Fruit fly (Drosophila melanogaster): ENCODE data around the gene CG11865.
A peak's percentile ranks its signal among the peaks of the same experiment; 100 is the strongest.

Gene CG11865

DNA sequence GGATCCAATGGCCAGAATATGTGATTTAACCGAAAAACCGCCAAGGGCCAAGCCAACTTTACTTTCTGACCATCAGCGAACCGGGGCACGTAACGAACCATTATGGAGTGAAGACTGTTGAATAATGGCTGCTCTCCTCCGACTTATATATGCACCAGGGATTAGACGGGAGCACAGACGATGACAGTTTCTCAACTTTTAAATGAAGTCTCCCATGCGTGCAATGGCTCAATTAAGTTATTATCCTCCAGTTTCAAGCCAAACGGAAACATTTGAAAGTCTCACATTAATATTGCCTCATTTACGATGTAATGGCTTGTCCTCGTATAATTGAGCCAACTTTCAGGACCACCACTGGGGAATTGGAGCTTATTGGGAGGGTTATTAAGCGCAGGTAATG is 6.7 kb downstream of the CG11865 start, which contains the start of gene Or35a:
Gene Or35a (minus strand): TSS at position 101 of the 400 bp plus-strand sequence.
- TF ChIP-seq CG3032 (tag; optimal IDR thresholded peaks at IDR 0.05), result no peak
- TF ChIP-seq Lpt (GFP tag; optimal IDR thresholded peaks at IDR 0.05), result no peak
- no peak for TF ChIP-seq topi (GFP tag; optimal IDR thresholded peaks at IDR 0.05)
- TF ChIP-seq net (GFP tag; optimal IDR thresholded peaks at IDR 0.05), result no peak
- no peak for TF ChIP-seq CG11294 (GFP tag; IDR thresholded peaks at IDR 0.05)
- TF ChIP-seq OdsH (GFP tag; optimal IDR thresholded peaks at IDR 0.05), result no peak
- TF ChIP-seq CG6854 (GFP tag; optimal IDR thresholded peaks at IDR 0.05), result no peak
- no peak for TF ChIP-seq CG1621 (tag; optimal IDR thresholded peaks at IDR 0.05)

DNA sequence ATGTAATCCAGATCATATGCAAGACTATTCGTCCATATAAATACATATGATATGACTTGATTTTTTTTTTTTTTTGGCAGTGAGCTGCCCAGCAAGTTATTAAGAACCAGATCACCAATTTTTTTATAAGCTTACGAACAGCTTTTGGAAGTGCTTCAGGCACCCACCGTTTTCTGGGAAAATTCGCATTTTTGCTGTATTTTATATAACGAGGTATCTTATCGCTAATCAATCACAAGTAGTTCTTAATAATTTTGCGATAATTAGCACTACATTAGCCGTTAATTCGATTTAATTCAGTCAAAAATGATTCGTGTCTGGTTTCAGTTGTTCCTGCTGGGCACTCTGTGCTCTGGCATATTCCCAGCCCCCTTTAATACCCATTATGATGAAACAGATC is 11.6 kb downstream of the CG11865 start, which contains the start of gene CG7631:
Gene CG7631 (plus strand): TSS at position 301 of the 400 bp plus-strand sequence.
- no peak for TF ChIP-seq CG34406 (GFP tag; optimal IDR thresholded peaks at IDR 0.05)
- no peak for TF ChIP-seq CG11294 (GFP tag; IDR thresholded peaks at IDR 0.05)
- TF ChIP-seq CG8319 (GFP tag; optimal IDR thresholded peaks at IDR 0.05), result no peak
- TF ChIP-seq Met (GFP tag; optimal IDR thresholded peaks at IDR 0.05), result no peak
- no peak for TF ChIP-seq CG10669 (GFP tag; optimal IDR thresholded peaks at IDR 0.05)
- no peak for TF ChIP-seq spab (GFP tag; optimal IDR thresholded peaks at IDR 0.05)
- TF ChIP-seq fd85E (GFP tag; optimal IDR thresholded peaks at IDR 0.05), result no peak
- no peak for TF ChIP-seq Sox14 (GFP tag; optimal IDR thresholded peaks at IDR 0.05)
- no peak for TF ChIP-seq pdm3 (GFP tag; optimal IDR thresholded peaks at IDR 0.05)
- TF ChIP-seq svp (GFP tag), result no peak
- TF ChIP-seq CG4318 (GFP tag; optimal IDR thresholded peaks at IDR 0.05), result no peak

DNA sequence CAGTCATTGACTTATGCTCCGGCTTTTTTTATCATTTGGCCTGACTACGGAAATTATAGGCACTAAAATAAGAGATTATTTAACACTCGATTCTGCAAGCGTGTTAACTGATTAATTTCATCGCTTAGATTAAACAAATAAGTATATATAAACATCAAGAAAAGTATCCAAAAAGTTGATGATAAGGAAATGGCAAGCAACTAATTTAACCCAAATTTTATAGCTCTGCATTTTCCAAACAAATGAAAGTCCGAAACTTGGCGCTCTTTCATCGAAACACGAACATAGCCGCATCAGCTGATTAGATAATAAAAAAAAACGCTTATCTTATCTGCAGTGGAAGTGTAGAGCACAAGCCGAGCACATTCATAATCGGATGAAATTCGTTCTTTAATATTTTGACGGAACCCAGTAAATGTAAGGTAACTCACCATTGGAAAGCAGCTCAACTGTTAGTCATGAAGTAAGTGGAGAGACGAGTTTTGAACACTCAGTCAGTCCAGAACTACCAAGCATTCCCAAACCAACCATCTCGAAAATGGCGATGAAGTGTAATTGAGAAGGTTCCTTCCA is 12.9 kb downstream of the CG11865 start, which contains the start of gene CG18480:
Gene CG18480 (plus strand): TSS at position 407 of the 573 bp plus-strand sequence.
- TF ChIP-seq Smox (GFP tag; optimal IDR thresholded peaks at IDR 0.05) (peak; percentile 54), lz (GFP tag; optimal IDR thresholded peaks at IDR 0.05) (peak; percentile 56), cyc (GFP tag; optimal IDR thresholded peaks at IDR 0.05) (peak; percentile 41), CG11294 (GFP tag; IDR thresholded peaks at IDR 0.05) (no peak), CG31627 (GFP tag; optimal IDR thresholded peaks at IDR 0.05) (peak; percentile 53), svp (GFP tag) (peak; percentile 68), Sox102F (GFP tag; optimal IDR thresholded peaks at IDR 0.05) (peak; percentile 30), topi (GFP tag; optimal IDR thresholded peaks at IDR 0.05) (peak; percentile 24), Sox14 (GFP tag; optimal IDR thresholded peaks at IDR 0.05) (peak; percentile 12), vri (GFP tag; optimal IDR thresholded peaks at IDR 0.05) (peak; percentile 87), CG6792 (GFP tag; optimal IDR thresholded peaks at IDR 0.05) (peak; percentile 21), Ets21C (GFP tag; optimal IDR thresholded peaks at IDR 0.05) (peak; percentile 44), Met (GFP tag; optimal IDR thresholded peaks at IDR 0.05) (peak; percentile 44), Hr39 (GFP tag; optimal IDR thresholded peaks at IDR 0.05) (peak; percentile 52), eg (GFP tag; IDR thresholded peaks at IDR 0.05) (0 out of 3 replicates have a peak, but pooled peaks have one; percentile 12), Eip78C (GFP tag) (peak; percentile 80), Hr38 (GFP tag; optimal IDR thresholded peaks at IDR 0.05) (no peak), achi (GFP tag; optimal IDR thresholded peaks at IDR 0.05) (no peak), CG8632 (GFP tag; optimal IDR thresholded peaks at IDR 0.05) (no peak)

DNA sequence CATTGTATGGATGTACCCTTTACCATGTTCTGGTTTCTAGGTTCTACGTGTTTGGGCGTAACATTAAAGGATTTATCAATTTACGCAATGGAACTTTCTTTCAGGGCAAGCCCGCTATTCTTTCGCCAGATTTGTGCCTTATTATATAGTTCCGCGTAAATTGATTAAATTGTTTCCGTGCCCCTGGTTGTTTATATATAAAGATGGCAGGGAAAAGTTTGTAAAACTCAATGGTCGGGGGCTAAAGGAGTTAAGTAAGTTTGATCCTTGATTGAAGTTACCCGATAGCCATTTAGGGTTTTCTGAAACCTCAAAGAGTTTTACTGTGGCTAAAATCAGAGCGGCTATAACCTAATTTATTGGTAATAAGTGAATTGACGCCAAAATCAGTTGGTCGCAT is 24.9 kb downstream of the CG11865 start:
- TF ChIP-seq CG11762 (GFP tag; optimal IDR thresholded peaks at IDR 0.05; ENCODE audit: insufficient read depth) (no peak), CG32006 (GFP tag; optimal IDR thresholded peaks at IDR 0.05) (no peak), Sox14 (GFP tag; optimal IDR thresholded peaks at IDR 0.05) (no peak), fd85E (GFP tag; optimal IDR thresholded peaks at IDR 0.05) (no peak), cyc (GFP tag; optimal IDR thresholded peaks at IDR 0.05) (no peak), net (GFP tag; optimal IDR thresholded peaks at IDR 0.05) (no peak), CG9139 (GFP tag; optimal IDR thresholded peaks at IDR 0.05) (no peak), Ets21C (GFP tag; optimal IDR thresholded peaks at IDR 0.05) (no peak), CG8319 (GFP tag; optimal IDR thresholded peaks at IDR 0.05) (no peak), vri (GFP tag; optimal IDR thresholded peaks at IDR 0.05) (no peak)

Data from whole organism, prepupa.